Fruit fly (Drosophila melanogaster) whole organism, prepupa: Measurements from ENCODE around the gene CG17906.

ENCODE experiments used
- Blimp-1 ChIP-seq: fragments of 200-800 bp; sonication (Bioruptor generic); optimal IDR thresholded peaks from 3 replicates; lab custom pipeline; 2017; ENCODE audit warnings: missing biosample characterization, missing genetic modification characterization, mild to moderate bottlenecking, moderate library complexity, missing genetic modification reagents
- CG10631 ChIP-seq: fragments of 200-800 bp; sonication (Bioruptor generic); optimal IDR thresholded peaks from 2 replicates; lab custom pipeline; 2016; ENCODE audit warnings: missing biosample characterization, missing genetic modification characterization
- CG10669 ChIP-seq: fragments of 200-800 bp; sonication (Bioruptor generic); optimal IDR thresholded peaks from 3 replicates; lab custom pipeline; 2018; ENCODE audit warnings: missing biosample characterization, mild to moderate bottlenecking, missing genetic modification characterization, moderate library complexity
- CG11294 ChIP-seq: fragments of 200-800 bp; sonication (Bioruptor generic); IDR thresholded peaks from 2 replicates; pipeline ENCODE4 v1.3.6; 2022; ENCODE audit warnings: missing biosample characterization, missing genetic modification characterization
- CG11762 ChIP-seq: fragments of 200-800 bp; sonication (Bioruptor generic); optimal IDR thresholded peaks from 3 replicates; lab custom pipeline; 2016; ENCODE audit warnings: missing biosample characterization, missing genetic modification characterization; ENCODE audit not compliant: insufficient read depth
- CG11902 ChIP-seq: fragments of 200-800 bp; sonication (Bioruptor generic); optimal IDR thresholded peaks from 3 replicates; lab custom pipeline; 2016; ENCODE audit warnings: missing biosample characterization, missing genetic modification characterization
- CG1621 ChIP-seq: fragments of 200-800 bp; sonication (Bioruptor generic); optimal IDR thresholded peaks from 3 replicates; lab custom pipeline; 2018; ENCODE audit warnings: missing biosample characterization, mild to moderate bottlenecking, missing genetic modification characterization
- CG16779 ChIP-seq: fragments of 200-800 bp; sonication (Bioruptor generic); optimal IDR thresholded peaks from 3 replicates; lab custom pipeline; 2017; ENCODE audit warnings: missing biosample characterization, mild to moderate bottlenecking, missing genetic modification characterization
- CG31627 ChIP-seq: fragments of 200-800 bp; sonication (Bioruptor generic); optimal IDR thresholded peaks from 3 replicates; lab custom pipeline; 2016; ENCODE audit warnings: missing biosample characterization, missing genetic modification characterization
- CG32006 ChIP-seq: fragments of 200-800 bp; sonication (Bioruptor generic); optimal IDR thresholded peaks from 3 replicates; lab custom pipeline; 2017; ENCODE audit warnings: missing biosample characterization, mild to moderate bottlenecking, missing genetic modification characterization
- CG3919 ChIP-seq: fragments of 200-800 bp; sonication (Bioruptor generic); optimal IDR thresholded peaks from 3 replicates; lab custom pipeline; 2016; ENCODE audit warnings: missing biosample characterization, missing genetic modification characterization
- CG4318 ChIP-seq: fragments of 200-800 bp; sonication (Bioruptor generic); optimal IDR thresholded peaks from 3 replicates; lab custom pipeline; 2017; ENCODE audit warnings: missing biosample characterization, mild to moderate bottlenecking, missing genetic modification characterization
- CG6276 ChIP-seq: fragments of 200-800 bp; sonication (Bioruptor generic); optimal IDR thresholded peaks from 2 replicates; lab custom pipeline; 2017; ENCODE audit warnings: missing biosample characterization, mild to moderate bottlenecking, missing genetic modification characterization
- CG6808 ChIP-seq: fragments of 200-800 bp; sonication (Bioruptor generic); optimal IDR thresholded peaks from 3 replicates; lab custom pipeline; 2017; ENCODE audit warnings: missing biosample characterization, missing genetic modification characterization, mild to moderate bottlenecking, moderate library complexity, missing genetic modification reagents
- CG7368 ChIP-seq: fragments of 200-800 bp; sonication (Bioruptor generic); optimal IDR thresholded peaks from 3 replicates; lab custom pipeline; 2016; ENCODE audit warnings: missing biosample characterization, missing genetic modification characterization
- CG8119 ChIP-seq: fragments of 200-800 bp; sonication (Bioruptor generic); IDR thresholded peaks from 3 replicates; pipeline ENCODE4 v1.3.6; 2022; ENCODE audit warnings: missing biosample characterization, missing genetic modification characterization
- CG8319 ChIP-seq: fragments of 200-800 bp; sonication (Bioruptor generic); optimal IDR thresholded peaks from 3 replicates; lab custom pipeline; 2016; ENCODE audit warnings: missing biosample characterization, missing genetic modification characterization
- CG8632 ChIP-seq: fragments of 200-800 bp; sonication (Bioruptor generic); optimal IDR thresholded peaks from 3 replicates; lab custom pipeline; 2016; ENCODE audit warnings: missing biosample characterization, missing genetic modification characterization
- CG9139 ChIP-seq: fragments of 200-800 bp; sonication (Bioruptor generic); optimal IDR thresholded peaks from 3 replicates; lab custom pipeline; 2017; ENCODE audit warnings: missing biosample characterization, mild to moderate bottlenecking, missing genetic modification characterization
- Eip75B ChIP-seq: fragments of 200-800 bp; sonication (Bioruptor generic); optimal IDR thresholded peaks from 3 replicates; lab custom pipeline; 2016; ENCODE audit warnings: missing biosample characterization, missing genetic modification characterization
- Eip78C ChIP-seq: fragments of 200-800 bp; sonication (Bioruptor generic); peaks from one replicate; lab custom pipeline; 2016; ENCODE audit warnings: missing biosample characterization, missing genetic modification characterization
- Eip93F ChIP-seq: fragments of 200-800 bp; sonication (Bioruptor generic); optimal IDR thresholded peaks from 2 replicates; lab custom pipeline; 2016; ENCODE audit warnings: missing biosample characterization, mild to moderate bottlenecking, missing genetic modification characterization
- Ets96B ChIP-seq: fragments of 200-800 bp; optimal IDR thresholded peaks from 2 replicates; lab custom pipeline; 2019; ENCODE audit warnings: missing biosample characterization, mild to moderate bottlenecking, missing genetic modification characterization, moderate library complexity
- Gug ChIP-seq: fragments of 200-800 bp; sonication (Bioruptor generic); IDR thresholded peaks from 2 replicates; pipeline ENCODE4 v1.3.6; 2022; ENCODE audit warnings: missing biosample characterization, missing genetic modification characterization
- Hr39 ChIP-seq: fragments of 200-800 bp; sonication (Bioruptor generic); optimal IDR thresholded peaks from 2 replicates; lab custom pipeline; 2016; ENCODE audit warnings: missing biosample characterization, missing genetic modification characterization
- Hr4 ChIP-seq: fragments of 200-800 bp; sonication (Bioruptor generic); optimal IDR thresholded peaks from 3 replicates; lab custom pipeline; 2016; ENCODE audit warnings: missing biosample characterization, missing genetic modification characterization
- Lpt ChIP-seq: fragments of 200-800 bp; sonication (Bioruptor generic); optimal IDR thresholded peaks from 3 replicates; lab custom pipeline; 2016; ENCODE audit warnings: missing biosample characterization, missing genetic modification characterization
- Met ChIP-seq: fragments of 200-800 bp; sonication (Bioruptor generic); optimal IDR thresholded peaks from 3 replicates; lab custom pipeline; 2016; ENCODE audit warnings: missing biosample characterization, missing genetic modification characterization
- OdsH ChIP-seq: fragments of 200-800 bp; sonication (Bioruptor generic); optimal IDR thresholded peaks from 3 replicates; lab custom pipeline; 2016; ENCODE audit warnings: missing biosample characterization, missing genetic modification characterization
- Smox ChIP-seq: fragments of 200-800 bp; sonication (Bioruptor generic); optimal IDR thresholded peaks from 3 replicates; lab custom pipeline; 2016; ENCODE audit warnings: missing biosample characterization, missing genetic modification characterization
- Sox102F ChIP-seq: fragments of 200-800 bp; sonication (Bioruptor generic); optimal IDR thresholded peaks from 2 replicates; lab custom pipeline; 2016; ENCODE audit warnings: missing biosample characterization, mild to moderate bottlenecking, missing genetic modification characterization
- Sox15 ChIP-seq: fragments of 200-800 bp; sonication (Bioruptor generic); optimal IDR thresholded peaks from 3 replicates; lab custom pipeline; 2016; ENCODE audit warnings: missing biosample characterization, missing genetic modification characterization
- achi ChIP-seq: fragments of 200-800 bp; sonication (Bioruptor generic); optimal IDR thresholded peaks from 3 replicates; lab custom pipeline; 2016; ENCODE audit warnings: missing biosample characterization, missing genetic modification characterization
- acj6 ChIP-seq: fragments of 200-800 bp; sonication (Bioruptor generic); optimal IDR thresholded peaks from 3 replicates; lab custom pipeline; 2016; ENCODE audit warnings: missing biosample characterization, missing genetic modification characterization
- cyc ChIP-seq: fragments of 200-800 bp; sonication (Bioruptor generic); optimal IDR thresholded peaks from 3 replicates; lab custom pipeline; 2016; ENCODE audit warnings: missing biosample characterization, missing genetic modification characterization
- dac ChIP-seq: fragments of 200-800 bp; sonication (Bioruptor generic); optimal IDR thresholded peaks from 2 replicates; lab custom pipeline; 2017; ENCODE audit warnings: missing biosample characterization, mild to moderate bottlenecking, missing genetic modification characterization
- dsx ChIP-seq: fragments of 200-800 bp; optimal IDR thresholded peaks from 3 replicates; lab custom pipeline; 2019; ENCODE audit warnings: missing biosample characterization, mild to moderate bottlenecking, missing genetic modification characterization, moderate library complexity; ENCODE audit not compliant: poor library complexity, severe bottlenecking
- eg ChIP-seq: fragments of 200-800 bp; sonication (Bioruptor generic); IDR thresholded peaks from 3 replicates; pipeline ENCODE4 v1.3.6; 2022; ENCODE audit warnings: missing biosample characterization, missing genetic modification characterization
- fd85E ChIP-seq: fragments of 200-800 bp; sonication (Bioruptor generic); optimal IDR thresholded peaks from 3 replicates; lab custom pipeline; 2016; ENCODE audit warnings: missing biosample characterization, missing genetic modification characterization
- fkh ChIP-seq: fragments of 200-800 bp; sonication (Bioruptor generic); optimal IDR thresholded peaks from 3 replicates; lab custom pipeline; 2017; ENCODE audit warnings: missing biosample characterization, mild to moderate bottlenecking, missing genetic modification characterization, moderate library complexity
- lz ChIP-seq: fragments of 200-800 bp; sonication (Bioruptor generic); optimal IDR thresholded peaks from 3 replicates; lab custom pipeline; 2016; ENCODE audit warnings: missing biosample characterization, missing genetic modification characterization
- net ChIP-seq: fragments of 200-800 bp; sonication (Bioruptor generic); optimal IDR thresholded peaks from 3 replicates; lab custom pipeline; 2016; ENCODE audit warnings: missing biosample characterization, missing genetic modification characterization
- pdm3 ChIP-seq: fragments of 200-800 bp; sonication (Bioruptor generic); optimal IDR thresholded peaks from 3 replicates; lab custom pipeline; 2016; ENCODE audit warnings: missing biosample characterization, missing genetic modification characterization
- salr ChIP-seq, 2 experiments: fragments of 200-800 bp; sonication (Bioruptor generic); optimal IDR thresholded peaks; 3 replicates each; lab custom pipeline; 2016 to 2018; ENCODE audit warnings: missing biosample characterization in 2 of 2, missing genetic modification characterization in 2 of 2, mild to moderate bottlenecking in 1 of 2
- spab ChIP-seq: fragments of 200-800 bp; sonication (Bioruptor generic); optimal IDR thresholded peaks from 2 replicates; lab custom pipeline; 2017; ENCODE audit warnings: missing biosample characterization, mild to moderate bottlenecking, missing genetic modification characterization, missing genetic modification reagents
- ss ChIP-seq, 2 experiments: fragments of 200-800 bp; sonication (Bioruptor generic); optimal IDR thresholded peaks; 2 replicates in 1 of 2; 3 replicates in 1 of 2; lab custom pipeline; 2017 to 2018; ENCODE audit warnings: mild to moderate bottlenecking in 2 of 2, missing biosample characterization in 2 of 2, missing genetic modification characterization in 2 of 2, moderate library complexity in 1 of 2
- svp ChIP-seq: fragments of 200-800 bp; sonication (Bioruptor generic); peaks from one replicate; lab custom pipeline; 2016; ENCODE audit warnings: missing biosample characterization, missing genetic modification characterization
- topi ChIP-seq: fragments of 200-800 bp; sonication (Bioruptor generic); optimal IDR thresholded peaks from 3 replicates; lab custom pipeline; 2016; ENCODE audit warnings: missing biosample characterization, missing genetic modification characterization
- vri ChIP-seq: fragments of 200-800 bp; sonication (Bioruptor generic); optimal IDR thresholded peaks from 3 replicates; lab custom pipeline; 2016; ENCODE audit warnings: missing biosample characterization, mild to moderate bottlenecking, missing genetic modification characterization

The CG17906 gene

dm6 chr2L:8958046-8958497, 36.1 kb upstream of the CG17906 start (continued):
- peak; percentile 61 for TF ChIP-seq spab (GFP tag; lab: Kevin White, UChicago)
- TF ChIP-seq CG8319 (GFP tag; lab: Kevin White, UChicago), result peak; percentile 57
- no peak for TF ChIP-seq Blimp-1 (GFP tag; lab: Kevin White, UChicago)
- peak; percentile 96 for TF ChIP-seq Eip78C (GFP tag; lab: Kevin White, UChicago)
- no peak for TF ChIP-seq dsx (GFP tag; lab: Kevin White, UChicago)
- TF ChIP-seq CG6276, result peak; percentile 93
- peak; percentile 60 for TF ChIP-seq CG6808 (GFP tag; lab: Kevin White, UChicago)
- TF ChIP-seq, all 60 proteins: peak for 51

- TF ChIP-seq salr (GFP tag; optimal IDR thresholded peaks at IDR 0.05; lab: Kevin White, UChicago) (peak in 1 of 2 experiments; percentile 11), CG7368 (GFP tag; lab: Kevin White, UChicago) (no peak), Lpt (GFP tag; lab: Kevin White, UChicago) (no peak), Sox15 (no peak), net (GFP tag; lab: Kevin White, UChicago) (no peak), acj6 (GFP tag; lab: Kevin White, UChicago) (peak; percentile 10), CG4318 (GFP tag; lab: Kevin White, UChicago) (peak; percentile 17), Sox102F (GFP tag; lab: Kevin White, UChicago) (no peak), CG16779 (tag; lab: Kevin White, UChicago) (peak; percentile 29), Eip75B (GFP tag; lab: Kevin White, UChicago) (no peak), dac (GFP tag; lab: Kevin White, UChicago) (no peak), CG10669 (GFP tag; lab: Kevin White, UChicago) (peak; percentile 1), Blimp-1 (GFP tag; lab: Kevin White, UChicago) (no peak), CG10631 (peak; percentile 27), Eip93F (GFP tag; lab: Kevin White, UChicago) (no peak), CG8119 (peak; percentile 84; the same call in 2 of the 3 replicates), CG9139 (GFP tag; lab: Kevin White, UChicago) (no peak), CG3919 (GFP tag; lab: Kevin White, UChicago) (peak; percentile 20), CG11902 (GFP tag; lab: Kevin White, UChicago) (no peak), cyc (GFP tag; lab: Kevin White, UChicago) (no peak), CG11294 (GFP tag; lab: Robert Waterston, UW) (peak; percentile 44), CG31627 (GFP tag; lab: Kevin White, UChicago) (no peak), topi (GFP tag; lab: Kevin White, UChicago) (no peak), Met (GFP tag; lab: Kevin White, UChicago) (no peak), eg (GFP tag; lab: Robert Waterston, UW) (peak; percentile 82; the same call in 2 of the 3 replicates), Eip78C (GFP tag; lab: Kevin White, UChicago) (no peak), Gug (GFP tag; lab: Robert Waterston, UW) (no peak; the same call in 1 of the 2 replicates), CG32006 (GFP tag; lab: Kevin White, UChicago) (peak; percentile 75), svp (GFP tag; lab: Kevin White, UChicago) (peak; percentile 24), dsx (GFP tag; lab: Kevin White, UChicago) (no peak), CG8632 (no peak), ss (GFP tag; optimal IDR thresholded peaks at IDR 0.05; lab: Kevin White, UChicago) (no peak), Smox (no peak), achi (peak; percentile 45), CG6276 (peak; percentile 73), lz (no peak), Hr4 (GFP tag; lab: Kevin White, UChicago) (peak; percentile 15), fkh (GFP tag; lab: Kevin White, UChicago) (peak; percentile 56), vri (GFP tag; lab: Kevin White, UChicago) (no peak), pdm3 (GFP tag; lab: Kevin White, UChicago) (peak; percentile 25), fd85E (GFP tag; lab: Kevin White, UChicago) (no peak), CG6808 (GFP tag; lab: Kevin White, UChicago) (no peak), CG1621 (no peak), Ets96B (tag; lab: Kevin White, UChicago) (no peak), OdsH (GFP tag; lab: Kevin White, UChicago) (peak; percentile 56), CG11762 (no peak), Hr39 (GFP tag; lab: Kevin White, UChicago) (no peak)
These were observed 35.2 kb upstream of the CG17906 start, which contains the start of gene CG31886 for dm6 chr2L:8959001-8959461. CG31886 (minus strand) TSS chr2L:8959051.
